ENCODE assay signal across 1 fruit fly cellular context in genomic region chr2L:14230538-14230937, dm6.
TF ChIP-seq lines count a peak whose summit lies in the region.

No protein-coding gene starts in this region.

TF ChIP-seq in whole organism, embryonic, 481 proteins besides CTCF, POLR2A, EP300 and RAD21 (continued from another document):
- TF ChIP-seq hbn (GFP tag; IDR thresholded peaks at IDR 0.05; lab: Robert Waterston, UW; ENCODE audit: partially characterized antibody) = no peak
- TF ChIP-seq chinmo (GFP tag; IDR thresholded peaks at IDR 0.05; lab: Robert Waterston, UW; ENCODE audit: partially characterized antibody) = no peak
- TF ChIP-seq CG6254 (GFP tag; optimal IDR thresholded peaks at IDR 0.05; lab: Kevin White, UChicago) = no peak
- no peak for TF ChIP-seq CG7271 (tag; optimal IDR thresholded peaks at IDR 0.05; lab: Kevin White, UChicago)
- no peak for TF ChIP-seq scrt (GFP tag; optimal IDR thresholded peaks at IDR 0.05; lab: Kevin White, UChicago)
- TF ChIP-seq Dip2 (GFP tag; IDR thresholded peaks at IDR 0.05; lab: Robert Waterston, UW) = no peak
- TF ChIP-seq Usf (GFP tag; optimal IDR thresholded peaks at IDR 0.05; lab: Kevin White, UChicago) = no peak
- TF ChIP-seq Optix (GFP tag; IDR thresholded peaks at IDR 0.05; lab: Robert Waterston, UW) = no peak
- no peak for TF ChIP-seq dati (GFP tag; IDR thresholded peaks at IDR 0.05; lab: Robert Waterston, UW)
- no peak for TF ChIP-seq Tbp (GFP tag; optimal IDR thresholded peaks at IDR 0.05; lab: Kevin White, UChicago)
- no peak for TF ChIP-seq sim (GFP tag; IDR thresholded peaks at IDR 0.05; lab: Robert Waterston, UW)
- no peak for TF ChIP-seq CG7556 (GFP tag; optimal IDR thresholded peaks at IDR 0.05; lab: Kevin White, UChicago)
- no peak for TF ChIP-seq Side (GFP tag; optimal IDR thresholded peaks at IDR 0.05; lab: Kevin White, UChicago)
- TF ChIP-seq CG4854 (GFP tag; optimal IDR thresholded peaks at IDR 0.05; lab: Kevin White, UChicago) = no peak
- no peak for TF ChIP-seq CG10366 (GFP tag; IDR thresholded peaks at IDR 0.05; lab: Robert Waterston, UW)
- no peak for TF ChIP-seq bcd (GFP tag; optimal IDR thresholded peaks at IDR 0.05; lab: Kevin White, UChicago)
- TF ChIP-seq ERR (GFP tag; optimal IDR thresholded peaks at IDR 0.05; lab: Kevin White, UChicago) = no peak
- TF ChIP-seq HmgD (GFP tag; optimal IDR thresholded peaks at IDR 0.05; lab: Kevin White, UChicago) = no peak
- no peak for TF ChIP-seq YL-1 (GFP tag; optimal IDR thresholded peaks at IDR 0.05; lab: Kevin White, UChicago)
- no peak for TF ChIP-seq Med (GFP tag; lab: Kevin White, UChicago)
- no peak for TF ChIP-seq Opbp (GFP tag; IDR thresholded peaks at IDR 0.05; lab: Robert Waterston, UW; ENCODE audit: partially characterized antibody)
- no peak for TF ChIP-seq CG1529 (GFP tag; optimal IDR thresholded peaks at IDR 0.05; lab: Kevin White, UChicago)
- no peak for TF ChIP-seq CG10274 (GFP tag; optimal IDR thresholded peaks at IDR 0.05; lab: Kevin White, UChicago)
- no peak for TF ChIP-seq ewg (GFP tag; optimal IDR thresholded peaks at IDR 0.05; lab: Kevin White, UChicago)
- no peak for TF ChIP-seq CG10431 (GFP tag; optimal IDR thresholded peaks at IDR 0.05; lab: Kevin White, UChicago)
- no peak for TF ChIP-seq Mes4 (GFP tag; optimal IDR thresholded peaks at IDR 0.05; lab: Kevin White, UChicago)
TF ChIP-seq in whole organism, embryonic: peak in this region for 27.
